Fruit fly (Drosophila melanogaster): ENCODE data around the gene Dsk.
A peak's percentile ranks its signal among the peaks of the same experiment; 100 is the strongest.

Gene Dsk

DNA sequence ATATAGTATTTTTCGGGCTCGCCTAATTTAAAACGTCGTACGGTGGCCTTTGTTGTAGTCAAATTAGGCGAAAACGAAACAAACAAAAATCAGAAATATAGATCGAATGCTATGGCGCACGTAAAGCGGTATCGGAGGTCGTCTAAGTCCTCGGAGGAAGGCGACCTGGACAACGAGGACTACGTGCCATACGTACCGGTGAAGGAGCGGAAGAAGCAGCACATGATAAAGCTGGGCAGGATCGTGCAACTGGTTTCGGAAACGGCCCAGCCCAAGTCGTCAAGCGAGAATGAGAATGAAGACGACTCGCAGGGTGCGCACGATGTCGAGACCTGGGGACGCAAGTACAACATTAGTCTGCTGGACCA lies 42.9 kb upstream of the Dsk start, which contains the start of gene abs (continued):
- TF ChIP-seq CG1603 (tag; optimal IDR thresholded peaks at IDR 0.05) (peak; percentile 31), HLHmδ (GFP tag; optimal IDR thresholded peaks at IDR 0.05) (no peak), CG18764 (GFP tag; optimal IDR thresholded peaks at IDR 0.05) (no peak), D (optimal IDR thresholded peaks at IDR 0.05) (peak; percentile 74), D (GFP tag; optimal IDR thresholded peaks at IDR 0.05) (no peak), esg (GFP tag; conservative IDR thresholded peaks at IDR 0.05) (no peak), Dip3 (GFP tag; optimal IDR thresholded peaks at IDR 0.05) (no peak), hb (GFP tag; IDR thresholded peaks at IDR 0.05; ENCODE audit: partially characterized antibody) (0 out of 3 replicates have a peak, but pooled peaks have one; percentile 12), Xbp1 (GFP tag; optimal IDR thresholded peaks at IDR 0.05) (no peak), sd (tag; optimal IDR thresholded peaks at IDR 0.05) (no peak), Blimp-1 (GFP tag; optimal IDR thresholded peaks at IDR 0.05) (no peak), gsb (GFP tag; IDR thresholded peaks at IDR 0.05) (no peak), Dll (GFP tag; IDR thresholded peaks at IDR 0.05; ENCODE audit: partially characterized antibody) (0 out of 4 replicates have a peak, but pooled peaks have one; percentile 14), gcm2 (GFP tag; optimal IDR thresholded peaks at IDR 0.05) (no peak), HHEX (GFP tag; optimal IDR thresholded peaks at IDR 0.05) (no peak), Myb (GFP tag; optimal IDR thresholded peaks at IDR 0.05) (no peak), Med (GFP tag) (peak; percentile 15), sug (tag; optimal IDR thresholded peaks at IDR 0.05) (no peak), CG4854 (GFP tag; optimal IDR thresholded peaks at IDR 0.05) (no peak), CG30020 (tag; optimal IDR thresholded peaks at IDR 0.05) (no peak), CG2678 (tag; optimal IDR thresholded peaks at IDR 0.05) (no peak), Side (GFP tag; optimal IDR thresholded peaks at IDR 0.05) (no peak), so (GFP tag; IDR thresholded peaks at IDR 0.05) (no peak), CG2889 (GFP tag; IDR thresholded peaks at IDR 0.05) (no peak), ewg (GFP tag; optimal IDR thresholded peaks at IDR 0.05) (no peak), CG5245 (GFP tag; optimal IDR thresholded peaks at IDR 0.05) (no peak), YL-1 (GFP tag; optimal IDR thresholded peaks at IDR 0.05) (peak; percentile 28), Oaz (GFP tag; IDR thresholded peaks at IDR 0.05) (no peak), HLH4C (GFP tag; IDR thresholded peaks at IDR 0.05; ENCODE audit: partially characterized antibody) (0 out of 3 replicates have a peak, but pooled peaks have one; percentile 14), eyg (GFP tag; optimal IDR thresholded peaks at IDR 0.05) (no peak), luna (GFP tag; optimal IDR thresholded peaks at IDR 0.05) (no peak), Fer1 (GFP tag; optimal IDR thresholded peaks at IDR 0.05) (no peak), MBD-R2 (GFP tag; IDR thresholded peaks at IDR 0.05) (0 out of 2 replicates have a peak, but pooled peaks have one; percentile 33), CG34224 (GFP tag; IDR thresholded peaks at IDR 0.05; ENCODE audit: partially characterized antibody) (no peak), CG8290 (GFP tag; optimal IDR thresholded peaks at IDR 0.05) (no peak), CG8290 (tag; optimal IDR thresholded peaks at IDR 0.05) (no peak), NFAT (GFP tag; IDR thresholded peaks at IDR 0.05) (no peak)

DNA sequence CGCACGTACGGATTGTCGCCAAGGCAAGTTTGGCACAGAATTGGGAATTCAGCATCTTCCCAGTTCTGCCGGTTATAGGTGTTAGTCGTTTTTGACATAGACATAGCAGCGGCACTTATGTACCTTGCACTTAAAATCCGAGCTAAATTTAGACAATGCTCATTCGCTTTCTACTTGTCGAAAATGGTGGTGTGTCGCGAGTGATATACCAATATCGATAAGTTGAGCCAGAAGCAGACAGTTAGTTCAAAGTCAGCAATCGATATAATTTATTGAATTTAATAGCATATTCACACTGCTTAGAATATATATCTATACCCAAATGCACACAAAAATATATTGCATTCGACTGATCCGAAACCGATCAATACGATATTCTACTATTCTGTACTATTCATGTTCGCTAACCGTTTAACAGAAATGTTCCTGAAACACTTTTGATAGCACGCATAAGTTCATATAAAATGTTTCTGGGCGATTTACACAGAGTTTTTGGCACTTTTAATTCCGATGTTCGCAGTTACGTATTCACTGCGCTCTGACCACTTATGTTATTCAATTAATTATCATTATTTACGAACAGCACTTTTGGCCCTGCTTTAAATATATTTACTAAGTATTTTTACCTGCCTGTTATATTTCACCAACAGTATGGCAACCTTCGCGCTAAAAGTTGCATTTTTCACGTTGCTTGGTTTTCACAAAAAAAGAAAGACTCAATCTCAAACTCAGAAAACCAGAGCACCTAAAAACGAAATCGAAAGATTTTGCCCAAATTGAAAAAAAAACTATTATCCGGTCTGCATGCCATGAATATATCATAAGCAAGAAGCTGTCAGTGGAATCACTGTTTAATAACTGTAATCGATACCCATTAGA lies 42.3 kb upstream of the Dsk start, which contains the start of gene CG14641:
TSS of gene CG14641 (minus strand) at position 204 of the 879 bp plus-strand sequence.
- TF ChIP-seq Rfx (GFP tag; IDR thresholded peaks at IDR 0.05) (peak; percentile 23; the same call in 1 of the 2 replicates), Adf1 (GFP tag; IDR thresholded peaks at IDR 0.05) (no peak), CG10654 (GFP tag; optimal IDR thresholded peaks at IDR 0.05) (no peak), CG9797 (GFP tag; optimal IDR thresholded peaks at IDR 0.05) (no peak), CG4730 (GFP tag; IDR thresholded peaks at IDR 0.05) (no peak), CG2678 (tag; optimal IDR thresholded peaks at IDR 0.05) (no peak), Abd-B (GFP tag; optimal IDR thresholded peaks at IDR 0.05) (no peak), wek (GFP tag; optimal IDR thresholded peaks at IDR 0.05) (no peak), Dfd (GFP tag; optimal IDR thresholded peaks at IDR 0.05) (peak in 1 of 2 experiments; percentile 82), cato (GFP tag; optimal IDR thresholded peaks at IDR 0.05; ENCODE audit: borderline replicate concordance) (no peak), CG11398 (GFP tag; optimal IDR thresholded peaks at IDR 0.05) (no peak), Optix (GFP tag; IDR thresholded peaks at IDR 0.05) (no peak), HHEX (GFP tag; optimal IDR thresholded peaks at IDR 0.05) (no peak), CG31365 (tag; optimal IDR thresholded peaks at IDR 0.05) (no peak), toy (GFP tag; IDR thresholded peaks at IDR 0.05) (no peak), CG18262 (tag; optimal IDR thresholded peaks at IDR 0.05) (no peak), Ets97D (GFP tag; optimal IDR thresholded peaks at IDR 0.05) (no peak)

All from whole organism, embryonic.